1 fruit fly cellular context compared by ENCODE assay signal in genomic region chr3R:20312838-20313237, dm6.
TF ChIP-seq lines count a peak whose summit lies in the region.

No protein-coding gene starts in this region.

TF ChIP-seq in whole organism, embryonic, 481 proteins besides CTCF, POLR2A, EP300 and RAD21 (continued from another document and continues in another):
- TF ChIP-seq Dll (GFP tag; IDR thresholded peaks at IDR 0.05; lab: Robert Waterston, UW; ENCODE audit: partially characterized antibody), result no peak
- TF ChIP-seq bab2 (GFP tag; optimal IDR thresholded peaks at IDR 0.05; lab: Kevin White, UChicago), result peak; percentile 15
- TF ChIP-seq CG7357 (GFP tag; IDR thresholded peaks at IDR 0.05; lab: Robert Waterston, UW), result peak; percentile 48; the same call in 1 of the 3 replicates
- TF ChIP-seq wdn (GFP tag; IDR thresholded peaks at IDR 0.05; lab: Robert Waterston, UW), result no peak
- TF ChIP-seq CG14014 (GFP tag; IDR thresholded peaks at IDR 0.05; lab: Robert Waterston, UW), result peak; percentile 5; the same call in 1 of the 2 replicates
- TF ChIP-seq hkb (optimal IDR thresholded peaks at IDR 0.05; lab: Kevin White, UChicago), result no peak
- peak; percentile 72 for TF ChIP-seq hkb (GFP tag; IDR thresholded peaks at IDR 0.05; lab: Robert Waterston, UW)
- TF ChIP-seq dpn (GFP tag; optimal IDR thresholded peaks at IDR 0.05; lab: Kevin White, UChicago), result no peak
- no peak for TF ChIP-seq zfh2 (GFP tag; optimal IDR thresholded peaks at IDR 0.05; lab: Kevin White, UChicago)
- TF ChIP-seq Dad (GFP tag; optimal IDR thresholded peaks at IDR 0.05; lab: Kevin White, UChicago), result no peak
- no peak for TF ChIP-seq oc (tag; optimal IDR thresholded peaks at IDR 0.05; lab: Kevin White, UChicago)
- TF ChIP-seq odd (GFP tag; optimal IDR thresholded peaks at IDR 0.05; lab: Kevin White, UChicago), result no peak
- TF ChIP-seq p53 (GFP tag; optimal IDR thresholded peaks at IDR 0.05; lab: Kevin White, UChicago), result no peak
- TF ChIP-seq her (GFP tag; optimal IDR thresholded peaks at IDR 0.05; lab: Kevin White, UChicago), result no peak
- TF ChIP-seq kah (GFP tag; optimal IDR thresholded peaks at IDR 0.05; lab: Kevin White, UChicago), result no peak
- TF ChIP-seq Drgx (GFP tag; IDR thresholded peaks at IDR 0.05; lab: Robert Waterston, UW), result peak; percentile 85
- no peak for TF ChIP-seq CG9797 (GFP tag; optimal IDR thresholded peaks at IDR 0.05; lab: Kevin White, UChicago)
- no peak for TF ChIP-seq ab (GFP tag; optimal IDR thresholded peaks at IDR 0.05; lab: Kevin White, UChicago)
- no peak for TF ChIP-seq dimm (GFP tag; IDR thresholded peaks at IDR 0.05; lab: Robert Waterston, UW)
- TF ChIP-seq Dip2 (GFP tag; IDR thresholded peaks at IDR 0.05; lab: Robert Waterston, UW), result no peak
- TF ChIP-seq twi (tag; optimal IDR thresholded peaks at IDR 0.05; lab: Kevin White, UChicago), result no peak
- peak; percentile 62; the same call in 1 of the 2 replicates for TF ChIP-seq vvl (GFP tag; IDR thresholded peaks at IDR 0.05; lab: Robert Waterston, UW)
- TF ChIP-seq CG18764 (GFP tag; optimal IDR thresholded peaks at IDR 0.05; lab: Kevin White, UChicago), result no peak
- TF ChIP-seq ftz-f1 (GFP tag; optimal IDR thresholded peaks at IDR 0.05; lab: Kevin White, UChicago), result no peak
- no peak for TF ChIP-seq disco-r (GFP tag; optimal IDR thresholded peaks at IDR 0.05; lab: Kevin White, UChicago)
- TF ChIP-seq CG6654 (GFP tag; optimal IDR thresholded peaks at IDR 0.05; lab: Kevin White, UChicago), result peak; percentile 40
- no peak for TF ChIP-seq pfk (GFP tag; optimal IDR thresholded peaks at IDR 0.05; lab: Kevin White, UChicago)
- TF ChIP-seq tin (GFP tag; optimal IDR thresholded peaks at IDR 0.05; lab: Kevin White, UChicago), result peak; percentile 10
- no peak for TF ChIP-seq CG10366 (GFP tag; IDR thresholded peaks at IDR 0.05; lab: Robert Waterston, UW)
- peak; percentile 35 for TF ChIP-seq lilli (GFP tag; optimal IDR thresholded peaks at IDR 0.05; lab: Kevin White, UChicago)
- no peak for TF ChIP-seq CG2199 (GFP tag; IDR thresholded peaks at IDR 0.05; lab: Robert Waterston, UW)
- no peak for TF ChIP-seq ash1 (GFP tag; optimal IDR thresholded peaks at IDR 0.05; lab: Kevin White, UChicago)
- TF ChIP-seq CG16813 (GFP tag; IDR thresholded peaks at IDR 0.05; lab: Robert Waterston, UW; ENCODE audit: partially characterized antibody), result no peak
- no peak for TF ChIP-seq Atf-2 (GFP tag; optimal IDR thresholded peaks at IDR 0.05; lab: Kevin White, UChicago)
- peak; percentile 70 for TF ChIP-seq Max (GFP tag; optimal IDR thresholded peaks at IDR 0.05; lab: Kevin White, UChicago)
- peak; percentile 48 for TF ChIP-seq CG7839 (tag; optimal IDR thresholded peaks at IDR 0.05; lab: Kevin White, UChicago)
- no peak for TF ChIP-seq ERR (GFP tag; optimal IDR thresholded peaks at IDR 0.05; lab: Kevin White, UChicago)
- no peak for TF ChIP-seq amos (GFP tag; IDR thresholded peaks at IDR 0.05; lab: Robert Waterston, UW; ENCODE audit: partially characterized antibody)
- TF ChIP-seq nerfin-2 (GFP tag; IDR thresholded peaks at IDR 0.05; lab: Robert Waterston, UW; ENCODE audit: partially characterized antibody), result no peak
- no peak for TF ChIP-seq Mes4 (GFP tag; optimal IDR thresholded peaks at IDR 0.05; lab: Kevin White, UChicago)
- TF ChIP-seq CG12659 (GFP tag; optimal IDR thresholded peaks at IDR 0.05; lab: Kevin White, UChicago), result no peak
- peak; percentile 28 for TF ChIP-seq Hmr (GFP tag; optimal IDR thresholded peaks at IDR 0.05; lab: Kevin White, UChicago)
- no peak for TF ChIP-seq CG2202 (tag; optimal IDR thresholded peaks at IDR 0.05; lab: Kevin White, UChicago)
- no peak for TF ChIP-seq Spps (tag; optimal IDR thresholded peaks at IDR 0.05; lab: Kevin White, UChicago)
- no peak for TF ChIP-seq CG18619 (GFP tag; optimal IDR thresholded peaks at IDR 0.05; lab: Kevin White, UChicago)
- no peak for TF ChIP-seq gfzf (GFP tag; optimal IDR thresholded peaks at IDR 0.05; lab: Kevin White, UChicago)
- no peak for TF ChIP-seq chinmo (GFP tag; IDR thresholded peaks at IDR 0.05; lab: Robert Waterston, UW; ENCODE audit: partially characterized antibody)
- no peak for TF ChIP-seq inv (GFP tag; IDR thresholded peaks at IDR 0.05; lab: Robert Waterston, UW; ENCODE audit: partially characterized antibody)
- TF ChIP-seq sqz (GFP tag; optimal IDR thresholded peaks at IDR 0.05; lab: Kevin White, UChicago), result no peak
- no peak for TF ChIP-seq Hr39 (optimal IDR thresholded peaks at IDR 0.05; lab: Kevin White, UChicago)
- TF ChIP-seq MBD-R2 (GFP tag; IDR thresholded peaks at IDR 0.05; lab: Robert Waterston, UW), result no peak; the same call in 1 of the 2 replicates
- TF ChIP-seq insv (GFP tag; optimal IDR thresholded peaks at IDR 0.05; lab: Kevin White, UChicago), result no peak
- TF ChIP-seq danr (GFP tag; IDR thresholded peaks at IDR 0.05; lab: Robert Waterston, UW), result no peak
- peak; percentile 33; the same call in 1 of the 2 replicates for TF ChIP-seq CG9932 (GFP tag; IDR thresholded peaks at IDR 0.05; lab: Robert Waterston, UW)
- peak; percentile 56 for TF ChIP-seq ranshi (GFP tag; IDR thresholded peaks at IDR 0.05; lab: Robert Waterston, UW)
- peak; percentile 15 for TF ChIP-seq emc (GFP tag; optimal IDR thresholded peaks at IDR 0.05; lab: Kevin White, UChicago)
- TF ChIP-seq HHEX (GFP tag; optimal IDR thresholded peaks at IDR 0.05; lab: Kevin White, UChicago), result peak; percentile 20
- TF ChIP-seq CG11456 (GFP tag; IDR thresholded peaks at IDR 0.05; lab: Robert Waterston, UW), result 0 out of 3 replicates have a peak, but pooled peaks have one; percentile 27
- peak; percentile 21 for TF ChIP-seq BtbVII (GFP tag; optimal IDR thresholded peaks at IDR 0.05; lab: Kevin White, UChicago)
- TF ChIP-seq CG14710 (tag; optimal IDR thresholded peaks at IDR 0.05; lab: Kevin White, UChicago), result no peak
- peak; percentile 39 for TF ChIP-seq CG13296 (GFP tag; optimal IDR thresholded peaks at IDR 0.05; lab: Kevin White, UChicago)
- no peak for TF ChIP-seq sna (GFP tag; IDR thresholded peaks at IDR 0.05; lab: Robert Waterston, UW; ENCODE audit: partially characterized antibody)
- 0 out of 3 replicates have a peak, but pooled peaks have one; percentile 48 for TF ChIP-seq Dbx (GFP tag; IDR thresholded peaks at IDR 0.05; lab: Robert Waterston, UW)
- TF ChIP-seq CG1529 (GFP tag; optimal IDR thresholded peaks at IDR 0.05; lab: Kevin White, UChicago), result no peak
- TF ChIP-seq CG1792 (GFP tag; optimal IDR thresholded peaks at IDR 0.05; lab: Kevin White, UChicago), result no peak
- peak; percentile 66 for TF ChIP-seq caup (GFP tag; optimal IDR thresholded peaks at IDR 0.05; lab: Kevin White, UChicago; ENCODE audit: severe bottlenecking)
- TF ChIP-seq Adf1 (GFP tag; IDR thresholded peaks at IDR 0.05; lab: Robert Waterston, UW), result no peak
- TF ChIP-seq CG11696 (GFP tag; IDR thresholded peaks at IDR 0.05; lab: Robert Waterston, UW), result no peak
- no peak for TF ChIP-seq ham (GFP tag; IDR thresholded peaks at IDR 0.05; lab: Robert Waterston, UW)
- no peak for TF ChIP-seq CG11247 (GFP tag; IDR thresholded peaks at IDR 0.05; lab: Robert Waterston, UW)
- TF ChIP-seq Awh (GFP tag; IDR thresholded peaks at IDR 0.05; lab: Robert Waterston, UW), result peak; percentile 14; the same call in 1 of the 2 replicates
- TF ChIP-seq CG10959 (GFP tag; IDR thresholded peaks at IDR 0.05; lab: Robert Waterston, UW), result no peak
- no peak for TF ChIP-seq CG2889 (GFP tag; IDR thresholded peaks at IDR 0.05; lab: Robert Waterston, UW)
- TF ChIP-seq CG3065 (GFP tag; optimal IDR thresholded peaks at IDR 0.05; lab: Kevin White, UChicago), result no peak
- TF ChIP-seq CG11723 (GFP tag; optimal IDR thresholded peaks at IDR 0.05; lab: Kevin White, UChicago), result no peak
- peak; percentile 20; the same call in 1 of the 2 replicates for TF ChIP-seq CG6689 (GFP tag; IDR thresholded peaks at IDR 0.05; lab: Robert Waterston, UW)
- TF ChIP-seq zfh1 (GFP tag; IDR thresholded peaks at IDR 0.05; lab: Robert Waterston, UW), result no peak
- TF ChIP-seq ttk (GFP tag; IDR thresholded peaks at IDR 0.05; lab: Robert Waterston, UW), result no peak
- TF ChIP-seq sob (GFP tag; IDR thresholded peaks at IDR 0.05; lab: Robert Waterston, UW), result peak; percentile 43; the same call in 1 of the 2 replicates
- peak; percentile 47 for TF ChIP-seq CG15011 (GFP tag; optimal IDR thresholded peaks at IDR 0.05; lab: Kevin White, UChicago)
- no peak for TF ChIP-seq z (GFP tag; IDR thresholded peaks at IDR 0.05; lab: Robert Waterston, UW)
- no peak for TF ChIP-seq CG15269 (tag; optimal IDR thresholded peaks at IDR 0.05; lab: Kevin White, UChicago)
- TF ChIP-seq salm (tag; optimal IDR thresholded peaks at IDR 0.05; lab: Kevin White, UChicago), result no peak
- TF ChIP-seq Sry-δ (GFP tag; optimal IDR thresholded peaks at IDR 0.05; lab: Kevin White, UChicago), result no peak
- no peak for TF ChIP-seq CG3838 (GFP tag; optimal IDR thresholded peaks at IDR 0.05; lab: Kevin White, UChicago)
- peak; percentile 57 for TF ChIP-seq CG2712 (tag; optimal IDR thresholded peaks at IDR 0.05; lab: Kevin White, UChicago)
- no peak for TF ChIP-seq Stat92E (GFP tag; optimal IDR thresholded peaks at IDR 0.05; lab: Kevin White, UChicago)
- TF ChIP-seq CG1647 (GFP tag; optimal IDR thresholded peaks at IDR 0.05; lab: Kevin White, UChicago), result no peak
- no peak for TF ChIP-seq CG17912 (GFP tag; optimal IDR thresholded peaks at IDR 0.05; lab: Kevin White, UChicago)
- TF ChIP-seq CG17802 (tag; optimal IDR thresholded peaks at IDR 0.05; lab: Kevin White, UChicago), result no peak
- TF ChIP-seq Rx (GFP tag; IDR thresholded peaks at IDR 0.05; lab: Robert Waterston, UW), result no peak
- peak; percentile 65 for TF ChIP-seq lbe (GFP tag; optimal IDR thresholded peaks at IDR 0.05; lab: Kevin White, UChicago)
- TF ChIP-seq CG33213 (GFP tag; optimal IDR thresholded peaks at IDR 0.05; lab: Kevin White, UChicago), result peak; percentile 30
- no peak for TF ChIP-seq sima (GFP tag; optimal IDR thresholded peaks at IDR 0.05; lab: Kevin White, UChicago)
- no peak for TF ChIP-seq CG4707 (GFP tag; optimal IDR thresholded peaks at IDR 0.05; lab: Kevin White, UChicago)
- peak; percentile 71 for TF ChIP-seq CG17361 (GFP tag; IDR thresholded peaks at IDR 0.05; lab: Robert Waterston, UW)
- TF ChIP-seq gcm (GFP tag; optimal IDR thresholded peaks at IDR 0.05; lab: Kevin White, UChicago), result no peak
- TF ChIP-seq Neu2 (GFP tag; optimal IDR thresholded peaks at IDR 0.05; lab: Kevin White, UChicago; ENCODE audit: borderline replicate concordance), result no peak
- peak; percentile 30 for TF ChIP-seq CG10267 (tag; optimal IDR thresholded peaks at IDR 0.05; lab: Kevin White, UChicago)
- TF ChIP-seq unpg (GFP tag; optimal IDR thresholded peaks at IDR 0.05; lab: Kevin White, UChicago), result no peak
- TF ChIP-seq NK7.1 (GFP tag; optimal IDR thresholded peaks at IDR 0.05; lab: Kevin White, UChicago), result no peak
- TF ChIP-seq lola (GFP tag; optimal IDR thresholded peaks at IDR 0.05; lab: Kevin White, UChicago), result no peak
- 0 out of 3 replicates have a peak, but pooled peaks have one; percentile 39 for TF ChIP-seq HLH4C (GFP tag; IDR thresholded peaks at IDR 0.05; lab: Robert Waterston, UW; ENCODE audit: partially characterized antibody)
- no peak for TF ChIP-seq CG34422 (GFP tag; IDR thresholded peaks at IDR 0.05; lab: Robert Waterston, UW)
- no peak; the same call in 2 of the 3 replicates for TF ChIP-seq Aef1 (GFP tag; IDR thresholded peaks at IDR 0.05; lab: Robert Waterston, UW)
- no peak for TF ChIP-seq br (optimal IDR thresholded peaks at IDR 0.05; lab: Kevin White, UChicago)
- no peak for TF ChIP-seq fd3F (GFP tag; optimal IDR thresholded peaks at IDR 0.05; lab: Kevin White, UChicago)
- no peak for TF ChIP-seq Fer2 (tag; optimal IDR thresholded peaks at IDR 0.05; lab: Kevin White, UChicago)
- no peak for TF ChIP-seq CG1024 (GFP tag; IDR thresholded peaks at IDR 0.05; lab: Robert Waterston, UW)
- TF ChIP-seq seq (GFP tag; IDR thresholded peaks at IDR 0.05; lab: Robert Waterston, UW), result no peak
- TF ChIP-seq shn (GFP tag; optimal IDR thresholded peaks at IDR 0.05; lab: Kevin White, UChicago), result no peak
- TF ChIP-seq gro (GFP tag; optimal IDR thresholded peaks at IDR 0.05; lab: Kevin White, UChicago), result peak; percentile 39
- TF ChIP-seq eve (GFP tag; optimal IDR thresholded peaks at IDR 0.05; lab: Kevin White, UChicago), result no peak
- TF ChIP-seq D (optimal IDR thresholded peaks at IDR 0.05; lab: Kevin White, UChicago), result no peak
- peak; percentile 6 for TF ChIP-seq D (GFP tag; optimal IDR thresholded peaks at IDR 0.05; lab: Kevin White, UChicago)
- TF ChIP-seq jing (GFP tag; optimal IDR thresholded peaks at IDR 0.05; lab: Kevin White, UChicago), result no peak
- no peak for TF ChIP-seq CG10321 (GFP tag; IDR thresholded peaks at IDR 0.05; lab: Robert Waterston, UW)
- 0 out of 3 replicates have a peak, but pooled peaks have one; percentile 13 for TF ChIP-seq Mrtf (GFP tag; IDR thresholded peaks at IDR 0.05; lab: Robert Waterston, UW)
- TF ChIP-seq rib (GFP tag; IDR thresholded peaks at IDR 0.05; lab: Robert Waterston, UW), result no peak
- TF ChIP-seq cg (GFP tag; optimal IDR thresholded peaks at IDR 0.05; lab: Kevin White, UChicago), result no peak
- peak; percentile 22 for TF ChIP-seq CG10274 (GFP tag; optimal IDR thresholded peaks at IDR 0.05; lab: Kevin White, UChicago)
- no peak for TF ChIP-seq CG43689 (GFP tag; IDR thresholded peaks at IDR 0.05; lab: Robert Waterston, UW)
- no peak for TF ChIP-seq CG16863 (GFP tag; optimal IDR thresholded peaks at IDR 0.05; lab: Kevin White, UChicago)
- peak; percentile 41 for TF ChIP-seq CG2120 (GFP tag; optimal IDR thresholded peaks at IDR 0.05; lab: Kevin White, UChicago)
- no peak for TF ChIP-seq ac (GFP tag; optimal IDR thresholded peaks at IDR 0.05; lab: Kevin White, UChicago)
- TF ChIP-seq gem (tag; optimal IDR thresholded peaks at IDR 0.05; lab: Kevin White, UChicago), result peak; percentile 42
- TF ChIP-seq Dek (tag; optimal IDR thresholded peaks at IDR 0.05; lab: Kevin White, UChicago), result no peak
- no peak for TF ChIP-seq repo (GFP tag; optimal IDR thresholded peaks at IDR 0.05; lab: Kevin White, UChicago)
- no peak for TF ChIP-seq CG12769 (tag; optimal IDR thresholded peaks at IDR 0.05; lab: Kevin White, UChicago)
- no peak for TF ChIP-seq CG6272 (GFP tag; IDR thresholded peaks at IDR 0.05; lab: Robert Waterston, UW)
- 0 out of 3 replicates have a peak, but pooled peaks have one; percentile 16 for TF ChIP-seq CG14050 (GFP tag; IDR thresholded peaks at IDR 0.05; lab: Robert Waterston, UW)
- TF ChIP-seq hb (GFP tag; IDR thresholded peaks at IDR 0.05; lab: Robert Waterston, UW; ENCODE audit: partially characterized antibody), result no peak
- no peak for TF ChIP-seq zen2 (GFP tag; IDR thresholded peaks at IDR 0.05; lab: Robert Waterston, UW; ENCODE audit: partially characterized antibody)
- no peak for TF ChIP-seq fd64A (GFP tag; optimal IDR thresholded peaks at IDR 0.05; lab: Kevin White, UChicago)
- TF ChIP-seq CkIIα-i1 (GFP tag; IDR thresholded peaks at IDR 0.05; lab: Robert Waterston, UW), result no peak
